Fruit fly (Drosophila melanogaster) whole organism, prepupa: ENCODE results near the gene Rok.

ENCODE experiments used
- Blimp-1 ChIP-seq: fragments of 200-800 bp; sonication (Bioruptor generic); optimal IDR thresholded peaks from 3 replicates; lab custom pipeline; 2017; ENCODE audit warnings: missing biosample characterization, missing genetic modification characterization, mild to moderate bottlenecking, moderate library complexity, missing genetic modification reagents
- CG10631 ChIP-seq: fragments of 200-800 bp; sonication (Bioruptor generic); optimal IDR thresholded peaks from 2 replicates; lab custom pipeline; 2016; ENCODE audit warnings: missing biosample characterization, missing genetic modification characterization
- CG11294 ChIP-seq: fragments of 200-800 bp; sonication (Bioruptor generic); IDR thresholded peaks from 2 replicates; pipeline ENCODE4 v1.3.6; 2022; ENCODE audit warnings: missing biosample characterization, missing genetic modification characterization
- CG11762 ChIP-seq: fragments of 200-800 bp; sonication (Bioruptor generic); optimal IDR thresholded peaks from 3 replicates; lab custom pipeline; 2016; ENCODE audit warnings: missing biosample characterization, missing genetic modification characterization; ENCODE audit not compliant: insufficient read depth
- CG11902 ChIP-seq: fragments of 200-800 bp; sonication (Bioruptor generic); optimal IDR thresholded peaks from 3 replicates; lab custom pipeline; 2016; ENCODE audit warnings: missing biosample characterization, missing genetic modification characterization
- CG15336 ChIP-seq: fragments of 200-800 bp; sonication (Bioruptor generic); IDR thresholded peaks from 2 replicates; pipeline ENCODE4 v1.3.6; 2022; ENCODE audit warnings: missing biosample characterization, missing genetic modification characterization
- CG1621 ChIP-seq: fragments of 200-800 bp; sonication (Bioruptor generic); optimal IDR thresholded peaks from 3 replicates; lab custom pipeline; 2018; ENCODE audit warnings: missing biosample characterization, mild to moderate bottlenecking, missing genetic modification characterization
- CG16779 ChIP-seq: fragments of 200-800 bp; sonication (Bioruptor generic); optimal IDR thresholded peaks from 3 replicates; lab custom pipeline; 2017; ENCODE audit warnings: missing biosample characterization, mild to moderate bottlenecking, missing genetic modification characterization
- CG3032 ChIP-seq: fragments of 200-800 bp; optimal IDR thresholded peaks from 2 replicates; lab custom pipeline; 2019; ENCODE audit warnings: missing biosample characterization, mild to moderate bottlenecking, missing genetic modification characterization, moderate library complexity
- CG34406 ChIP-seq: fragments of 200-800 bp; sonication (Bioruptor generic); optimal IDR thresholded peaks from 3 replicates; lab custom pipeline; 2016; ENCODE audit warnings: missing biosample characterization, missing genetic modification characterization
- CG4318 ChIP-seq: fragments of 200-800 bp; sonication (Bioruptor generic); optimal IDR thresholded peaks from 3 replicates; lab custom pipeline; 2017; ENCODE audit warnings: missing biosample characterization, mild to moderate bottlenecking, missing genetic modification characterization
- CG6163 ChIP-seq: fragments of 200-800 bp; sonication (Bioruptor generic); IDR thresholded peaks from 3 replicates; pipeline ENCODE4 v1.3.6; 2022; ENCODE audit warnings: missing biosample characterization, missing genetic modification characterization
- CG6276 ChIP-seq: fragments of 200-800 bp; sonication (Bioruptor generic); optimal IDR thresholded peaks from 2 replicates; lab custom pipeline; 2017; ENCODE audit warnings: missing biosample characterization, mild to moderate bottlenecking, missing genetic modification characterization
- CG6792 ChIP-seq: fragments of 200-800 bp; sonication (Bioruptor generic); optimal IDR thresholded peaks from 3 replicates; lab custom pipeline; 2016; ENCODE audit warnings: missing biosample characterization, missing genetic modification characterization
- CG6808 ChIP-seq: fragments of 200-800 bp; sonication (Bioruptor generic); optimal IDR thresholded peaks from 3 replicates; lab custom pipeline; 2017; ENCODE audit warnings: missing biosample characterization, missing genetic modification characterization, mild to moderate bottlenecking, moderate library complexity, missing genetic modification reagents
- CG6854 ChIP-seq: fragments of 200-800 bp; sonication (Bioruptor generic); optimal IDR thresholded peaks from 2 replicates; lab custom pipeline; 2017; ENCODE audit warnings: missing biosample characterization, mild to moderate bottlenecking, missing genetic modification characterization
- CG7368 ChIP-seq: fragments of 200-800 bp; sonication (Bioruptor generic); optimal IDR thresholded peaks from 3 replicates; lab custom pipeline; 2016; ENCODE audit warnings: missing biosample characterization, missing genetic modification characterization
- CG8119 ChIP-seq: fragments of 200-800 bp; sonication (Bioruptor generic); IDR thresholded peaks from 3 replicates; pipeline ENCODE4 v1.3.6; 2022; ENCODE audit warnings: missing biosample characterization, missing genetic modification characterization
- CG8319 ChIP-seq: fragments of 200-800 bp; sonication (Bioruptor generic); optimal IDR thresholded peaks from 3 replicates; lab custom pipeline; 2016; ENCODE audit warnings: missing biosample characterization, missing genetic modification characterization
- CG8632 ChIP-seq: fragments of 200-800 bp; sonication (Bioruptor generic); optimal IDR thresholded peaks from 3 replicates; lab custom pipeline; 2016; ENCODE audit warnings: missing biosample characterization, missing genetic modification characterization
- CG9139 ChIP-seq: fragments of 200-800 bp; sonication (Bioruptor generic); optimal IDR thresholded peaks from 3 replicates; lab custom pipeline; 2017; ENCODE audit warnings: missing biosample characterization, mild to moderate bottlenecking, missing genetic modification characterization
- Eip75B ChIP-seq: fragments of 200-800 bp; sonication (Bioruptor generic); optimal IDR thresholded peaks from 3 replicates; lab custom pipeline; 2016; ENCODE audit warnings: missing biosample characterization, missing genetic modification characterization
- Eip78C ChIP-seq: fragments of 200-800 bp; sonication (Bioruptor generic); peaks from one replicate; lab custom pipeline; 2016; ENCODE audit warnings: missing biosample characterization, missing genetic modification characterization
- Eip93F ChIP-seq: fragments of 200-800 bp; sonication (Bioruptor generic); optimal IDR thresholded peaks from 2 replicates; lab custom pipeline; 2016; ENCODE audit warnings: missing biosample characterization, mild to moderate bottlenecking, missing genetic modification characterization
- Ets96B ChIP-seq: fragments of 200-800 bp; optimal IDR thresholded peaks from 2 replicates; lab custom pipeline; 2019; ENCODE audit warnings: missing biosample characterization, mild to moderate bottlenecking, missing genetic modification characterization, moderate library complexity
- Gug ChIP-seq: fragments of 200-800 bp; sonication (Bioruptor generic); IDR thresholded peaks from 2 replicates; pipeline ENCODE4 v1.3.6; 2022; ENCODE audit warnings: missing biosample characterization, missing genetic modification characterization
- Hr38 ChIP-seq: sonication (Bioruptor generic); optimal IDR thresholded peaks from 2 replicates; lab custom pipeline; 2016; ENCODE audit warnings: missing biosample characterization, missing genetic modification characterization
- Hr39 ChIP-seq: fragments of 200-800 bp; sonication (Bioruptor generic); optimal IDR thresholded peaks from 2 replicates; lab custom pipeline; 2016; ENCODE audit warnings: missing biosample characterization, missing genetic modification characterization
- Hr4 ChIP-seq: fragments of 200-800 bp; sonication (Bioruptor generic); optimal IDR thresholded peaks from 3 replicates; lab custom pipeline; 2016; ENCODE audit warnings: missing biosample characterization, missing genetic modification characterization
- Lpt ChIP-seq: fragments of 200-800 bp; sonication (Bioruptor generic); optimal IDR thresholded peaks from 3 replicates; lab custom pipeline; 2016; ENCODE audit warnings: missing biosample characterization, missing genetic modification characterization
- Met ChIP-seq: fragments of 200-800 bp; sonication (Bioruptor generic); optimal IDR thresholded peaks from 3 replicates; lab custom pipeline; 2016; ENCODE audit warnings: missing biosample characterization, missing genetic modification characterization
- OdsH ChIP-seq: fragments of 200-800 bp; sonication (Bioruptor generic); optimal IDR thresholded peaks from 3 replicates; lab custom pipeline; 2016; ENCODE audit warnings: missing biosample characterization, missing genetic modification characterization
- Smox ChIP-seq: fragments of 200-800 bp; sonication (Bioruptor generic); optimal IDR thresholded peaks from 3 replicates; lab custom pipeline; 2016; ENCODE audit warnings: missing biosample characterization, missing genetic modification characterization
- Sox102F ChIP-seq: fragments of 200-800 bp; sonication (Bioruptor generic); optimal IDR thresholded peaks from 2 replicates; lab custom pipeline; 2016; ENCODE audit warnings: missing biosample characterization, mild to moderate bottlenecking, missing genetic modification characterization
- Sox14 ChIP-seq: fragments of 200-800 bp; sonication (Bioruptor generic); optimal IDR thresholded peaks from 3 replicates; lab custom pipeline; 2016; ENCODE audit warnings: missing biosample characterization, missing genetic modification characterization
- Sox15 ChIP-seq: fragments of 200-800 bp; sonication (Bioruptor generic); optimal IDR thresholded peaks from 3 replicates; lab custom pipeline; 2016; ENCODE audit warnings: missing biosample characterization, missing genetic modification characterization
- achi ChIP-seq: fragments of 200-800 bp; sonication (Bioruptor generic); optimal IDR thresholded peaks from 3 replicates; lab custom pipeline; 2016; ENCODE audit warnings: missing biosample characterization, missing genetic modification characterization
- acj6 ChIP-seq: fragments of 200-800 bp; sonication (Bioruptor generic); optimal IDR thresholded peaks from 3 replicates; lab custom pipeline; 2016; ENCODE audit warnings: missing biosample characterization, missing genetic modification characterization
- cyc ChIP-seq: fragments of 200-800 bp; sonication (Bioruptor generic); optimal IDR thresholded peaks from 3 replicates; lab custom pipeline; 2016; ENCODE audit warnings: missing biosample characterization, missing genetic modification characterization
- dac ChIP-seq: fragments of 200-800 bp; sonication (Bioruptor generic); optimal IDR thresholded peaks from 2 replicates; lab custom pipeline; 2017; ENCODE audit warnings: missing biosample characterization, mild to moderate bottlenecking, missing genetic modification characterization
- dsx ChIP-seq: fragments of 200-800 bp; optimal IDR thresholded peaks from 3 replicates; lab custom pipeline; 2019; ENCODE audit warnings: missing biosample characterization, mild to moderate bottlenecking, missing genetic modification characterization, moderate library complexity; ENCODE audit not compliant: poor library complexity, severe bottlenecking
- eg ChIP-seq: fragments of 200-800 bp; sonication (Bioruptor generic); IDR thresholded peaks from 3 replicates; pipeline ENCODE4 v1.3.6; 2022; ENCODE audit warnings: missing biosample characterization, missing genetic modification characterization
- esn ChIP-seq: fragments of 200-800 bp; sonication (Bioruptor generic); optimal IDR thresholded peaks from 2 replicates; lab custom pipeline; 2016; ENCODE audit warnings: missing biosample characterization, mild to moderate bottlenecking, missing genetic modification characterization, moderate library complexity
- fd59A ChIP-seq: fragments of 200-800 bp; sonication (Bioruptor generic); optimal IDR thresholded peaks from 2 replicates; lab custom pipeline; 2017; ENCODE audit warnings: missing biosample characterization, mild to moderate bottlenecking, missing genetic modification characterization, missing genetic modification reagents
- fd85E ChIP-seq: fragments of 200-800 bp; sonication (Bioruptor generic); optimal IDR thresholded peaks from 3 replicates; lab custom pipeline; 2016; ENCODE audit warnings: missing biosample characterization, missing genetic modification characterization
- fkh ChIP-seq: fragments of 200-800 bp; sonication (Bioruptor generic); optimal IDR thresholded peaks from 3 replicates; lab custom pipeline; 2017; ENCODE audit warnings: missing biosample characterization, mild to moderate bottlenecking, missing genetic modification characterization, moderate library complexity
- net ChIP-seq: fragments of 200-800 bp; sonication (Bioruptor generic); optimal IDR thresholded peaks from 3 replicates; lab custom pipeline; 2016; ENCODE audit warnings: missing biosample characterization, missing genetic modification characterization
- pdm3 ChIP-seq: fragments of 200-800 bp; sonication (Bioruptor generic); optimal IDR thresholded peaks from 3 replicates; lab custom pipeline; 2016; ENCODE audit warnings: missing biosample characterization, missing genetic modification characterization
- salr ChIP-seq, 2 experiments: fragments of 200-800 bp; sonication (Bioruptor generic); optimal IDR thresholded peaks; 3 replicates each; lab custom pipeline; 2016 to 2018; ENCODE audit warnings: missing biosample characterization in 2 of 2, missing genetic modification characterization in 2 of 2, mild to moderate bottlenecking in 1 of 2
- spab ChIP-seq: fragments of 200-800 bp; sonication (Bioruptor generic); optimal IDR thresholded peaks from 2 replicates; lab custom pipeline; 2017; ENCODE audit warnings: missing biosample characterization, mild to moderate bottlenecking, missing genetic modification characterization, missing genetic modification reagents
- ss ChIP-seq, 2 experiments: fragments of 200-800 bp; sonication (Bioruptor generic); optimal IDR thresholded peaks; 2 replicates in 1 of 2; 3 replicates in 1 of 2; lab custom pipeline; 2017 to 2018; ENCODE audit warnings: mild to moderate bottlenecking in 2 of 2, missing biosample characterization in 2 of 2, missing genetic modification characterization in 2 of 2, moderate library complexity in 1 of 2
- svp ChIP-seq: fragments of 200-800 bp; sonication (Bioruptor generic); peaks from one replicate; lab custom pipeline; 2016; ENCODE audit warnings: missing biosample characterization, missing genetic modification characterization
- vri ChIP-seq: fragments of 200-800 bp; sonication (Bioruptor generic); optimal IDR thresholded peaks from 3 replicates; lab custom pipeline; 2016; ENCODE audit warnings: missing biosample characterization, mild to moderate bottlenecking, missing genetic modification characterization

Rok gene

dm6 chrX:16610601-16611058 is 26.6 kb downstream of the Rok start, which contains the start of gene mbt:
Gene mbt, plus strand, starts transcription at chrX:16610685.
- no peak for TF ChIP-seq CG15336 (GFP tag; lab: Robert Waterston, UW)
- no peak for TF ChIP-seq Smox (GFP tag; lab: Kevin White, UChicago)
- no peak for TF ChIP-seq CG3032 (tag; lab: Kevin White, UChicago)
- TF ChIP-seq Hr38: no peak
- no peak for TF ChIP-seq acj6
- no peak for TF ChIP-seq CG6792
- peak; percentile 4 for TF ChIP-seq CG6854 (GFP tag; lab: Kevin White, UChicago)
- TF ChIP-seq svp: no peak
- TF ChIP-seq CG1621 (tag; lab: Kevin White, UChicago): no peak
- no peak for TF ChIP-seq Lpt
- TF ChIP-seq CG9139 (GFP tag; lab: Kevin White, UChicago): no peak
- TF ChIP-seq fd85E (GFP tag; lab: Kevin White, UChicago): no peak
- TF ChIP-seq Met (GFP tag; lab: Kevin White, UChicago): no peak
- no peak for TF ChIP-seq Gug (GFP tag; lab: Robert Waterston, UW)
- TF ChIP-seq Sox14 (GFP tag; lab: Kevin White, UChicago): peak; percentile 15
- no peak for TF ChIP-seq CG8319 (GFP tag; lab: Kevin White, UChicago)
- TF ChIP-seq pdm3 (GFP tag; lab: Kevin White, UChicago): no peak
- no peak for TF ChIP-seq Hr4 (GFP tag; lab: Kevin White, UChicago)
- no peak for TF ChIP-seq CG6808 (GFP tag; lab: Kevin White, UChicago)
- no peak for TF ChIP-seq Sox15 (GFP tag; lab: Kevin White, UChicago)
- no peak for TF ChIP-seq CG10631
- no peak for TF ChIP-seq Eip93F (GFP tag; lab: Kevin White, UChicago)
- TF ChIP-seq Eip75B: no peak
- TF ChIP-seq vri: no peak
- no peak for TF ChIP-seq Blimp-1 (GFP tag; lab: Kevin White, UChicago)
- peak; percentile 20 for TF ChIP-seq dsx (GFP tag; lab: Kevin White, UChicago)
- no peak for TF ChIP-seq CG16779 (tag; lab: Kevin White, UChicago)
- no peak for TF ChIP-seq cyc (GFP tag; lab: Kevin White, UChicago)
- TF ChIP-seq spab: no peak
- no peak for TF ChIP-seq net
- peak; percentile 31 to 58 for TF ChIP-seq ss (GFP tag; optimal IDR thresholded peaks at IDR 0.05; lab: Kevin White, UChicago)
- no peak for TF ChIP-seq fd59A
- no peak for TF ChIP-seq salr (GFP tag; optimal IDR thresholded peaks at IDR 0.05; lab: Kevin White, UChicago)
- TF ChIP-seq eg (GFP tag; lab: Robert Waterston, UW): 0 out of 3 replicates have a peak, but pooled peaks have one; percentile 11
- TF ChIP-seq fkh: no peak
- TF ChIP-seq CG7368 (GFP tag; lab: Kevin White, UChicago): no peak
- TF ChIP-seq CG8119 (GFP tag; lab: Robert Waterston, UW): peak; percentile 22; the same call in 1 of the 3 replicates
- TF ChIP-seq achi (GFP tag; lab: Kevin White, UChicago): no peak
- TF ChIP-seq CG8632 (GFP tag; lab: Kevin White, UChicago): no peak
- TF ChIP-seq Ets96B (tag; lab: Kevin White, UChicago): no peak
- no peak for TF ChIP-seq CG11762 (GFP tag; lab: Kevin White, UChicago)
- TF ChIP-seq Sox102F (GFP tag; lab: Kevin White, UChicago): no peak
- TF ChIP-seq dac (GFP tag; lab: Kevin White, UChicago): no peak
- no peak for TF ChIP-seq CG11294
- no peak; the same call in 2 of the 3 replicates for TF ChIP-seq CG6163 (GFP tag; lab: Robert Waterston, UW)
- no peak for TF ChIP-seq CG4318
- peak; percentile 22 for TF ChIP-seq esn (GFP tag; lab: Kevin White, UChicago)
- no peak for TF ChIP-seq CG11902 (GFP tag; lab: Kevin White, UChicago)
- no peak for TF ChIP-seq CG6276
- TF ChIP-seq OdsH (GFP tag; lab: Kevin White, UChicago): no peak
- TF ChIP-seq Eip78C (GFP tag; lab: Kevin White, UChicago): peak; percentile 10
- no peak for TF ChIP-seq Hr39 (GFP tag; lab: Kevin White, UChicago)
- no peak for TF ChIP-seq CG34406 (GFP tag; lab: Kevin White, UChicago)
